Worm (Caenorhabditis elegans) whole organism, young adult: ENCODE measurements around the gene mif-4.

Source experiments
- B0035.1 ChIP-seq: sonication (generic microtip); optimal IDR thresholded peaks from 2 replicates; lab custom pipeline; 2016; ENCODE audit warnings: missing genetic modification characterization, mild to moderate bottlenecking, missing compliant biosample characterization, missing genotype, missing genetic modification reagents
- B0336.3 ChIP-seq: fragments of 200-800 bp; sonication (Bioruptor generic); IDR thresholded peaks from 2 replicates; pipeline ENCODE4 v1.3.6; 2022; ENCODE audit warnings: missing genetic modification characterization, missing compliant biosample characterization
- D2030.7 ChIP-seq: fragments of 200-800 bp; sonication (Bioruptor generic); IDR thresholded peaks from 2 replicates; pipeline ENCODE4 v1.3.6; 2022; ENCODE audit warnings: missing genetic modification reagents, missing genetic modification characterization, missing compliant biosample characterization
- F10E7.11 ChIP-seq: sonication (generic microtip); optimal IDR thresholded peaks from 2 replicates; lab custom pipeline; 2017; ENCODE audit warnings: mild to moderate bottlenecking, missing genetic modification characterization, moderate library complexity, missing compliant biosample characterization
- F39B2.1 ChIP-seq: fragments of 200-800 bp; sonication (Bioruptor generic); IDR thresholded peaks from 2 replicates; pipeline ENCODE4 v1.3.6; 2022; ENCODE audit warnings: missing genetic modification reagents, missing genetic modification characterization, missing compliant biosample characterization
- F57A8.1 ChIP-seq: fragments of 200-800 bp; sonication (Bioruptor generic); optimal IDR thresholded peaks from 2 replicates; lab custom pipeline; 2018; ENCODE audit warnings: mild to moderate bottlenecking, missing genetic modification characterization, moderate library complexity, missing compliant biosample characterization
- K11D2.4 ChIP-seq: fragments of 200-800 bp; sonication (Bioruptor generic); IDR thresholded peaks from 2 replicates; pipeline ENCODE4 v1.3.6; 2022; ENCODE audit warnings: missing genetic modification reagents, missing genetic modification characterization, missing compliant biosample characterization
- T26A5.8 ChIP-seq: sonication (generic microtip); optimal IDR thresholded peaks from 2 replicates; lab custom pipeline; 2016; ENCODE audit warnings: missing genetic modification characterization, missing compliant biosample characterization
- Y95B8A.8 ChIP-seq: fragments of 200-800 bp; sonication (Bioruptor generic); IDR thresholded peaks from 2 replicates; pipeline ENCODE4 v1.3.6; 2022; ENCODE audit warnings: missing genetic modification reagents, missing genetic modification characterization, missing compliant biosample characterization
- atf-7 ChIP-seq: sonication (generic microtip); optimal IDR thresholded peaks from 2 replicates; lab custom pipeline; 2017; ENCODE audit warnings: mild to moderate bottlenecking, missing genetic modification characterization, missing compliant biosample characterization
- athp-1 ChIP-seq: sonication (generic microtip); optimal IDR thresholded peaks from 2 replicates; lab custom pipeline; 2017; ENCODE audit warnings: mild to moderate bottlenecking, missing genetic modification characterization, missing compliant biosample characterization
- attf-5 ChIP-seq: fragments of 200-800 bp; sonication (Bioruptor generic); optimal IDR thresholded peaks from 2 replicates; lab custom pipeline; 2018; ENCODE audit warnings: mild to moderate bottlenecking, missing genetic modification characterization, missing compliant biosample characterization
- bed-1 ChIP-seq: fragments of 200-800 bp; sonication (Bioruptor generic); IDR thresholded peaks from 2 replicates; pipeline ENCODE4 v1.3.6; 2022; ENCODE audit warnings: missing genetic modification reagents, missing genetic modification characterization, missing compliant biosample characterization
- ccch-3 ChIP-seq: fragments of 200-800 bp; sonication (Bioruptor generic); optimal IDR thresholded peaks from 2 replicates; lab custom pipeline; 2018; ENCODE audit warnings: mild to moderate bottlenecking, missing genetic modification characterization, missing compliant biosample characterization
- ceh-100 ChIP-seq: fragments of 200-800 bp; sonication (Bioruptor generic); IDR thresholded peaks from 2 replicates; pipeline ENCODE4 v1.3.6; 2022; ENCODE audit warnings: missing genetic modification reagents, missing genetic modification characterization, missing compliant biosample characterization
- ceh-27 ChIP-seq: fragments of 200-800 bp; sonication (Bioruptor generic); optimal IDR thresholded peaks from 2 replicates; lab custom pipeline; 2018; ENCODE audit warnings: mild to moderate bottlenecking, missing genetic modification characterization, moderate library complexity, missing compliant biosample characterization
- ceh-58 ChIP-seq: fragments of 200-800 bp; sonication (Bioruptor generic); IDR thresholded peaks from 2 replicates; pipeline ENCODE4 v1.3.6; 2022; ENCODE audit warnings: missing genetic modification characterization, missing compliant biosample characterization
- dox-1 ChIP-seq: fragments of 200-800 bp; sonication (Bioruptor generic); IDR thresholded peaks from 2 replicates; pipeline ENCODE4 v1.3.6; 2022; ENCODE audit warnings: missing genetic modification reagents, missing genetic modification characterization, missing compliant biosample characterization
- dpl-1 ChIP-seq: fragments of 150-350 bp; optimal IDR thresholded peaks from 2 replicates; lab custom pipeline; 2014; ENCODE audit warnings: missing biosample characterization, missing genetic modification reagents, missing genetic modification characterization
- efl-1 ChIP-seq: fragments of 150-350 bp; optimal IDR thresholded peaks from 2 replicates; lab custom pipeline; 2014; ENCODE audit warnings: missing biosample characterization, missing genetic modification reagents, missing genetic modification characterization
- egl-18 ChIP-seq: fragments of 200-800 bp; sonication (Bioruptor generic); IDR thresholded peaks from 2 replicates; pipeline ENCODE4 v1.3.6; 2022; ENCODE audit warnings: missing genetic modification reagents, missing genetic modification characterization, missing compliant biosample characterization
- ets-4 ChIP-seq: fragments of 200-800 bp; sonication (Bioruptor generic); optimal IDR thresholded peaks from 2 replicates; lab custom pipeline; 2018; ENCODE audit warnings: mild to moderate bottlenecking, missing genetic modification characterization, missing compliant biosample characterization
- him-1 ChIP-seq: sonication (generic microtip); optimal IDR thresholded peaks from 2 replicates; lab custom pipeline; 2016; ENCODE audit warnings: missing genotype, missing genetic modification reagents, missing genetic modification characterization, missing compliant biosample characterization
- hsf-1 ChIP-seq: fragments of 200-800 bp; sonication (Bioruptor generic); IDR thresholded peaks from 2 replicates; pipeline ENCODE4 v1.3.6; 2022; ENCODE audit warnings: missing genetic modification reagents, missing genetic modification characterization, missing compliant biosample characterization
- let-526 ChIP-seq: fragments of 200-800 bp; sonication (Bioruptor generic); IDR thresholded peaks from 2 replicates; pipeline ENCODE4 v1.3.6; 2022; ENCODE audit warnings: missing genetic modification reagents, missing genetic modification characterization, missing compliant biosample characterization
- let-607 ChIP-seq, 2 experiments: fragments of 200-800 bp in 1 of 2; sonication (Bioruptor generic) in 1 of 2; sonication (generic microtip) in 1 of 2; optimal IDR thresholded peaks; 2 replicates each; lab custom pipeline; 2016 to 2018; ENCODE audit warnings: mild to moderate bottlenecking in 2 of 2, missing compliant biosample characterization in 2 of 2, missing genetic modification characterization in 2 of 2, moderate library complexity in 2 of 2, missing genotype in 1 of 2
- lin-26 ChIP-seq: fragments of 200-800 bp; sonication (Bioruptor generic); IDR thresholded peaks from 2 replicates; pipeline ENCODE4 v1.3.6; 2022; ENCODE audit warnings: missing genetic modification reagents, missing genetic modification characterization, missing compliant biosample characterization
- lin-40 ChIP-seq: sonication (generic microtip); optimal IDR thresholded peaks from 2 replicates; lab custom pipeline; 2016; ENCODE audit warnings: missing genetic modification characterization, mild to moderate bottlenecking, missing compliant biosample characterization, missing genotype, missing genetic modification reagents
- madf-6 ChIP-seq: fragments of 200-800 bp; sonication (Bioruptor generic); IDR thresholded peaks from 2 replicates; pipeline ENCODE4 v1.3.6; 2022; ENCODE audit warnings: missing genetic modification reagents, missing genetic modification characterization, missing compliant biosample characterization
- mel-28 ChIP-seq: sonication (generic microtip); optimal IDR thresholded peaks from 2 replicates; lab custom pipeline; 2016; ENCODE audit warnings: borderline replicate concordance, mild to moderate bottlenecking, missing genetic modification characterization, missing compliant biosample characterization
- nfya-1 ChIP-seq: sonication (generic microtip); optimal IDR thresholded peaks from 2 replicates; lab custom pipeline; 2017; ENCODE audit warnings: antibody characterized with exemption, missing compliant biosample characterization, missing genetic modification characterization, borderline replicate concordance; ENCODE audit not compliant: insufficient read depth
- nfya-2 ChIP-seq: fragments of 200-800 bp; sonication (Bioruptor generic); IDR thresholded peaks from 2 replicates; pipeline ENCODE4 v1.3.6; 2022; ENCODE audit warnings: missing genetic modification reagents, missing genetic modification characterization, missing compliant biosample characterization
- nfyb-1 ChIP-seq: fragments of 200-800 bp; sonication (Bioruptor generic); IDR thresholded peaks from 2 replicates; pipeline ENCODE4 v1.3.6; 2022; ENCODE audit warnings: missing genetic modification reagents, missing genetic modification characterization, missing compliant biosample characterization
- pha-4 ChIP-seq: fragments of 150-350 bp; sonication (generic microtip); optimal IDR thresholded peaks from 2 replicates; lab custom pipeline; 2014; ENCODE audit warnings: missing biosample characterization, missing genetic modification reagents, missing genetic modification characterization
- sdz-38 ChIP-seq: sonication (generic microtip); optimal IDR thresholded peaks from 2 replicates; lab custom pipeline; 2016; ENCODE audit warnings: missing genotype, missing genetic modification characterization, missing compliant biosample characterization
- sea-2 ChIP-seq: fragments of 200-800 bp; sonication (Bioruptor generic); IDR thresholded peaks from 2 replicates; pipeline ENCODE4 v1.3.6; 2022; ENCODE audit warnings: missing genetic modification characterization, missing compliant biosample characterization
- snpc-1.3 ChIP-seq: sonication (generic microtip); optimal IDR thresholded peaks from 2 replicates; lab custom pipeline; 2017; ENCODE audit warnings: missing genetic modification characterization, mild to moderate bottlenecking, missing compliant biosample characterization, antibody characterized with exemption, moderate library complexity, missing genotype, missing genetic modification reagents; ENCODE audit not compliant: insufficient read depth
- somi-1 ChIP-seq: fragments of 200-800 bp; sonication (Bioruptor generic); optimal IDR thresholded peaks from 2 replicates; lab custom pipeline; 2018; ENCODE audit warnings: mild to moderate bottlenecking, missing genetic modification characterization, missing compliant biosample characterization
- tbx-9 ChIP-seq: sonication (generic microtip); optimal IDR thresholded peaks from 2 replicates; lab custom pipeline; 2016; ENCODE audit warnings: borderline replicate concordance, missing genetic modification characterization, inconsistent platforms, missing compliant biosample characterization
- tlf-1 ChIP-seq: fragments of 200-800 bp; sonication (Bioruptor generic); optimal IDR thresholded peaks from 2 replicates; lab custom pipeline; 2018; ENCODE audit warnings: mild to moderate bottlenecking, missing genetic modification characterization, missing compliant biosample characterization
- unc-130 ChIP-seq: sonication (generic microtip); optimal IDR thresholded peaks from 2 replicates; lab custom pipeline; 2016; ENCODE audit warnings: missing genetic modification reagents, missing genetic modification characterization, missing compliant biosample characterization
- unc-62 ChIP-seq: fragments of 150-350 bp; optimal IDR thresholded peaks from 2 replicates; lab custom pipeline; 2014; ENCODE audit warnings: missing biosample characterization, missing genetic modification reagents, missing genetic modification characterization
- zfh-2 ChIP-seq: fragments of 200-800 bp; sonication (Bioruptor generic); conservative IDR thresholded peaks from 2 replicates; pipeline ENCODE4 v1.3.6; 2022; ENCODE audit warnings: missing genetic modification reagents, missing genetic modification characterization, missing compliant biosample characterization
- ztf-25 ChIP-seq: fragments of 200-800 bp; sonication (Bioruptor generic); IDR thresholded peaks from 2 replicates; pipeline ENCODE4 v1.3.6; 2022; ENCODE audit warnings: missing genetic modification reagents, missing genetic modification characterization, missing compliant biosample characterization
- ztf-26 ChIP-seq: sonication (generic microtip); optimal IDR thresholded peaks from 2 replicates; lab custom pipeline; 2017; ENCODE audit warnings: missing genetic modification characterization, missing compliant biosample characterization
- ztf-28 ChIP-seq: fragments of 200-800 bp; sonication (Bioruptor generic); IDR thresholded peaks from 2 replicates; pipeline ENCODE4 v1.3.6; 2022; ENCODE audit warnings: missing genetic modification reagents, missing genetic modification characterization, missing compliant biosample characterization
- ztf-3 ChIP-seq: fragments of 200-800 bp; sonication (Bioruptor generic); optimal IDR thresholded peaks from 2 replicates; lab custom pipeline; 2018; ENCODE audit warnings: mild to moderate bottlenecking, missing genetic modification characterization, missing compliant biosample characterization
- ztf-6 ChIP-seq: fragments of 200-800 bp; sonication (Bioruptor generic); IDR thresholded peaks from 2 replicates; pipeline ENCODE4 v1.3.6; 2022; ENCODE audit warnings: missing genetic modification reagents, missing genetic modification characterization, missing compliant biosample characterization

Gene mif-4

DNA sequence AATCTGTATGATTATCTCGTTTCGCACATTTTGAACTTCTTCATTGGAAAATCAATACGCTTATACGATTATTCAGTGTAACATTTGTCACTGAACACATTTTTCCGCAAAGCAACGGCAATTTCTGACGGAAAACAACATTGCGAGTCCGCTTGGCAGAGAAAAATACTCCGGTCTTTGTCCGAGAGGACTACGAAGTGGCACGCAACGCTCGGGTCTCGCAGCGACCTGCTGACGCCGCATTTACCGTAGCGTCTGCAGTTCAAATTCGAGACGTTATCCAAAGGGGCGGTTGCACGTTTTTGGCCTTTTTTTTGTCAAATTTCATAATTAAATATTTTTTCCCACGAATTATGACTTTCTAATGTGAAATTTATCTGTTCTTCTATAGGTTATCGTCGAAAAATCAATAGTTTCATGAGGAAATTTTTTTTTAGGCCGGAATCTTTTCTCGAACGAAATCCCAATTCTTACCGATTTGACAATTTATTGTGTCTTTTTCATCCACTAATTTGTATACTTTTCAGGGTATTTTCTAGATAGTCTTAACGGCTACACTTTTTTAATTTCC, 12.1 kb downstream of the mif-4 start, which contains the start of gene sqd-1 (continued):
- TF ChIP-seq F39B2.1: no peak
- peak; percentile 92 for TF ChIP-seq Y95B8A.8 (GFP tag; lab: Robert Waterston, UW)
- TF ChIP-seq ets-4 (GFP tag; lab: Kevin White, UChicago): no peak
- TF ChIP-seq ztf-28: peak; percentile 96
- 0 out of 2 replicates have a peak, but pooled peaks have one; percentile 33 for TF ChIP-seq bed-1 (GFP tag; lab: Robert Waterston, UW)
- TF ChIP-seq efl-1 (GFP tag; lab: Kevin White, UChicago): peak; percentile 43
- no peak for TF ChIP-seq ceh-58 (GFP tag; lab: Robert Waterston, UW)
- peak; percentile 96 for TF ChIP-seq dox-1 (GFP tag; lab: Robert Waterston, UW)
- peak; percentile 30 for TF ChIP-seq B0035.1 (tag; lab: Kevin White, UChicago)
- peak; percentile 96 for TF ChIP-seq nfyb-1 (GFP tag; lab: Robert Waterston, UW)
- TF ChIP-seq atf-7 (tag; lab: Kevin White, UChicago): peak; percentile 78
- no peak for TF ChIP-seq nfya-2 (GFP tag; lab: Robert Waterston, UW)
- TF ChIP-seq ztf-3 (GFP tag; lab: Kevin White, UChicago): no peak
- TF ChIP-seq ceh-100 (GFP tag; lab: Robert Waterston, UW): peak; percentile 87
- peak; percentile 93 for TF ChIP-seq K11D2.4 (GFP tag; lab: Robert Waterston, UW)
- TF ChIP-seq tlf-1 (GFP tag; lab: Kevin White, UChicago): peak; percentile 93
- TF ChIP-seq T26A5.8 (tag; lab: Kevin White, UChicago): peak; percentile 9
- TF ChIP-seq D2030.7 (GFP tag; lab: Robert Waterston, UW): peak; percentile 89
- peak; percentile 62 for TF ChIP-seq unc-130 (GFP tag; lab: Kevin White, UChicago)
- TF ChIP-seq sea-2 (GFP tag; lab: Robert Waterston, UW): peak; percentile 81; the same call in 1 of the 2 replicates
- TF ChIP-seq lin-40 (tag; lab: Kevin White, UChicago): peak; percentile 96
- TF ChIP-seq ceh-27 (GFP tag; lab: Kevin White, UChicago): peak; percentile 96
- TF ChIP-seq let-526 (GFP tag; lab: Robert Waterston, UW): peak; percentile 89
- peak; percentile 64 for TF ChIP-seq snpc-1.3
- peak; percentile 22 for TF ChIP-seq somi-1
- TF ChIP-seq ccch-3 (GFP tag; lab: Kevin White, UChicago): no peak
- TF ChIP-seq ztf-6: peak; percentile 78
- peak; percentile 86 for TF ChIP-seq madf-6 (GFP tag; lab: Robert Waterston, UW)
- TF ChIP-seq pha-4 (tag; lab: Kevin White, UChicago): peak; percentile 47
- peak; percentile 61 for TF ChIP-seq dpl-1 (GFP tag; lab: Kevin White, UChicago)
- TF ChIP-seq let-607 (tag; optimal IDR thresholded peaks at IDR 0.05; lab: Kevin White, UChicago): peak; percentile 84 to 93
- peak; percentile 87 for TF ChIP-seq athp-1 (tag; lab: Kevin White, UChicago)
- peak; percentile 72; the same call in 1 of the 2 replicates for TF ChIP-seq egl-18 (GFP tag; lab: Robert Waterston, UW)
- TF ChIP-seq unc-62 (GFP tag; lab: Kevin White, UChicago): no peak
- no peak for TF ChIP-seq mel-28 (tag; lab: Kevin White, UChicago)
- TF ChIP-seq ztf-26: peak; percentile 88
- TF ChIP-seq zfh-2 (GFP tag; lab: Robert Waterston, UW): peak; percentile 90
- TF ChIP-seq hsf-1 (GFP tag; lab: Robert Waterston, UW): peak; percentile 76; the same call in 1 of the 2 replicates
- TF ChIP-seq attf-5 (GFP tag; lab: Kevin White, UChicago): peak; percentile 88
- no peak for TF ChIP-seq tbx-9 (tag; lab: Kevin White, UChicago)
- TF ChIP-seq nfya-1 (tag; lab: Kevin White, UChicago): no peak
- no peak for TF ChIP-seq sdz-38 (tag; lab: Kevin White, UChicago)
- TF ChIP-seq F10E7.11 (tag; lab: Kevin White, UChicago): no peak
- no peak for TF ChIP-seq him-1 (tag; lab: Kevin White, UChicago)
- peak; percentile 60; the same call in 1 of the 2 replicates for TF ChIP-seq ztf-25 (GFP tag; lab: Robert Waterston, UW)
- TF ChIP-seq B0336.3: peak; percentile 93
- peak; percentile 71; the same call in 1 of the 2 replicates for TF ChIP-seq lin-26
- TF ChIP-seq F57A8.1 (GFP tag; lab: Kevin White, UChicago): no peak
